Worm (Caenorhabditis elegans) whole organism, L4/young adult: ENCODE data around the gene C09F9.2.

Experiments used
- W03F9.2 ChIP-seq: fragments of 150-350 bp; optimal IDR thresholded peaks from 2 replicates; lab custom pipeline; 2014; ENCODE audit warnings: missing biosample characterization, missing genetic modification characterization
- dao-5 ChIP-seq: sonication (generic microtip); optimal IDR thresholded peaks from 2 replicates; lab custom pipeline; 2016; ENCODE audit warnings: missing genotype, missing genetic modification characterization, moderate library complexity, missing compliant biosample characterization
- him-1 ChIP-seq: sonication (generic microtip); optimal IDR thresholded peaks from 2 replicates; lab custom pipeline; 2016; ENCODE audit warnings: missing genotype, missing genetic modification reagents, missing genetic modification characterization, missing compliant biosample characterization

Gene C09F9.2

DNA sequence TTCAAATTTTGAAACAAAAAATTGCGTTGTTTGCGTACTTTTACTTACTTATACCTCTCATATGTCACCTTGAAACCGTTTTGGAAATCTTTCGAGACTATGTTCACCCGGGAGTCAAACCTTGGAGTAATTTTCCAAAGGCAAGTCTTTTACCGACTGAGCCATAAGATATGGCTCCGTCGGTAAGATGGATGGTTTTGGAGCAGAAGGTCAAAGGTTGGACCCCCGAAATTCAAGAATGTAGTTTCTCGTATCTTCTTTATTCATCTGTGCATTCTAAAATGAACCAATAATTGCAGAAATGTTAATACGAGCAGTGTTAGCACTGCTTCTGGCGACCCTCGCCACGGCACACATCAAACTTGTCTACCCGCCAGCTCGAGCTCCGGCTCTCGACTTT is at the start of gene C09F9.2:
C09F9.2 (plus strand) TSS at position 301 of the 400 bp plus-strand sequence.
- no peak for TF ChIP-seq W03F9.2 (tag; lab: Kevin White, UChicago)
- TF ChIP-seq him-1 (tag; lab: Kevin White, UChicago), result no peak
- no peak for TF ChIP-seq dao-5 (tag; lab: Kevin White, UChicago)

ce11 chrII:14664647-14665518 is 40.4 kb upstream of the C09F9.2 start:
- no peak for TF ChIP-seq dao-5 (tag; lab: Kevin White, UChicago)
- no peak for TF ChIP-seq him-1 (tag; lab: Kevin White, UChicago)
- TF ChIP-seq W03F9.2 (tag; lab: Kevin White, UChicago), result no peak

- no peak for TF ChIP-seq him-1 (tag; lab: Kevin White, UChicago)
- TF ChIP-seq W03F9.2 (tag; lab: Kevin White, UChicago), result no peak
- TF ChIP-seq dao-5 (tag; lab: Kevin White, UChicago), result no peak
Observed at ce11 chrII:14666274-14666673, 39.0 kb upstream of the C09F9.2 start.

DNA sequence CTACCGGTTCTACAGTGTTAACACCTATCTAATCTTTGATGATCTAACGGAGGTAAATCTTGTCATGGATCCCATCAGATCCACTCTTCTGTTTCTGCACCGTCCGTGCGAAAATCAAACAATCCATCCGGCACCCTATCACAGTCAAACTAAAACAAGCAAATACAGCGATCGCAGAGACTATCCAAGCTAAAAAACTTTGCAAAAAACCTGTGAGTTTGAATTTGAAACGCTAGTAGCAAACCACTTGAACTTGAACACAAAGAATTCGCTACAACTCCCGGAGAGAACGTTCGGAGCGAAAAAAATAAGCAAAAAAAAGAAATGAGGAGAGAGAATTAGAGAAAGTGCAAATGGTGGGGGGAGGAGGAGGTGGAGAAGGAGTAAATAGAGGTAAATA is 36.7 kb upstream of the C09F9.2 start:
- TF ChIP-seq W03F9.2 (tag; lab: Kevin White, UChicago) (no peak), dao-5 (tag; lab: Kevin White, UChicago) (no peak), him-1 (tag; lab: Kevin White, UChicago) (no peak)

ce11 chrII:14670175-14670574 is 35.1 kb upstream of the C09F9.2 start:
- TF ChIP-seq him-1 (tag; lab: Kevin White, UChicago), result no peak
- TF ChIP-seq dao-5 (tag; lab: Kevin White, UChicago), result no peak
- no peak for TF ChIP-seq W03F9.2 (tag; lab: Kevin White, UChicago)

ce11 chrII:14672095-14672494 is 33.2 kb upstream of the C09F9.2 start:
- no peak for TF ChIP-seq him-1 (tag; lab: Kevin White, UChicago)
- no peak for TF ChIP-seq W03F9.2 (tag; lab: Kevin White, UChicago)
- TF ChIP-seq dao-5 (tag; lab: Kevin White, UChicago), result no peak

DNA sequence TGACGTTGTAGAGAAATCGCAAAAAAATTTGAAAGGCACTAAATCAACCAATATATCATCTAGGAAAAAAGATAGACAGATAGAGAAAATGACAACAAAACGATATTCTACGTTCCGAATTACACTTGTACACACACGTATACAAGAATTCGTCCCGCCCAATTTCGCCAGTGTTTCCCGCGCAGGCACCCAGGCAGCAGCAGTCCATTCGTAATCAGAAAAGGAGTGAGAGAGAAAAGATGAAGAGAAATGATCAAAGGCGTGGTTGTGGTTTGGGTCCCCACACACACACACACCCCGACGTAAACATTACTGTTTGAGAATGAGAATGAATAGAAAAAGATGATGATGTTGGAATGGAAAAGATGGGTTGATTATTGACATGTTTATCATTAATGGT is 31.7 kb upstream of the C09F9.2 start:
- TF ChIP-seq him-1 (tag; lab: Kevin White, UChicago) (no peak), W03F9.2 (tag; lab: Kevin White, UChicago) (no peak), dao-5 (tag; lab: Kevin White, UChicago) (no peak)

DNA sequence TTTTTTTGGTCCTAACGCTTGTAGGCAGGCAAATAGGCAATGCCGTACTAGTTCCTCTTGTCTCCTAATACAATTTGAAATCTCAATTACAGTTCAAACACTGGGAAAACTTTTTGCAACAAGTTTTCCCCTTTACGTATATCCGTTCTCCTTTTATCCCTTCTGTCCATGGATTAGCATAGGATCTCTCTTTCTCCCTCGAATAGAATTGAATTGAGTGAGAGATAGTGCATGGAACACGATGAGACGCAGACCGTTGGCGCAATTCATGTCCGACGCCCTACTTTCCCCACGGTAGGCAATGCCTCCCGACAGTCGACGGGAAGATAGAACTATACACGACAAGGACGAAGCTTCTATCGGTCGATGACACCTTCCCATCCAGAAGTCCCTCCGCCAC is 27.2 kb upstream of the C09F9.2 start, which contains the start of gene hhat-1:
hhat-1 (plus strand) TSS at position 301 of the 400 bp plus-strand sequence.
- TF ChIP-seq dao-5 (tag; lab: Kevin White, UChicago) (no peak), him-1 (tag; lab: Kevin White, UChicago) (no peak), W03F9.2 (tag; lab: Kevin White, UChicago) (no peak)

DNA sequence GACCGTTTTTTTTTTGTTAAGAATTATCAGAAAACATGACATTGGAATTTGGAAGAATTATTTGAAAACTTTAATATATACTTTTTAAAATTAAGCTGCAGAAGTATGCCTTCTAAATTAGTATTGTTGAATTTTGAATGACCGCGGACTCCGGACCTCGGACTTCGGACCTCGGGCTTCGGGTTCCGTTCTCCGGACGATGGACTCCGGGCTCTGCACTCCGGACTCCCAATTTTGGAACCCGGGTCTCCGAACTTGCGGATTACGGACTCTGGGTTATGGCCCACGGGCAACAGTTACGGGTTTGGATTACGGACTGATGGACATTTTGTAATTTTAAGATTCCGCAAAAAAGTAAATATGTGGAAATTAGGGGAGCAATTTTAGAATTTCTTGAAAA is 21.7 kb upstream of the C09F9.2 start:
- TF ChIP-seq dao-5 (tag; lab: Kevin White, UChicago) (no peak), him-1 (tag; lab: Kevin White, UChicago) (no peak), W03F9.2 (tag; lab: Kevin White, UChicago) (no peak)

ce11 chrII:14684377-14684776 is 20.9 kb upstream of the C09F9.2 start, which contains the start of gene unc-52:
Gene unc-52 (minus strand): TSS chrII:14684456.
- TF ChIP-seq W03F9.2 (tag; lab: Kevin White, UChicago) (no peak), dao-5 (tag; lab: Kevin White, UChicago) (no peak), him-1 (tag; lab: Kevin White, UChicago) (no peak)

DNA sequence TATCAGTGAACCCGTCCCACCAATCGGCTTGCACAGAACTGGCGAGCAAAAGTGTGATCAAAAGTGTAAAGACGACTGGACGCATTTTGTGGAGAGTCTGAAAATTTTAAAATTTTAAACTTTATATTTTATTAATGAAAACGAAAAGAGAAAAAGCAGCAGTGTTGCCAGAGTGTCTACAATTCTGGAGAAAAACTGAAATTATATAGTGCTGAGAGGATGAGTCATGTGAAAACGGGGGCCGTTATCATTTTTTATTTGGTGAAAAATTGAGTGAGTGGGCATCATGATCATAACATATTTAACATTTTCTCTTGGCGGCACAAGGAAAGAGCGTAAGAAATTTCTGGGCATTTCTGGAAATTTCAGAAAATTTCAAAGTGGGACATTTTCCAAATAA is 10.1 kb upstream of the C09F9.2 start, which contains the start of gene K02B7.3:
K02B7.3 (minus strand) TSS at position 101 of the 400 bp plus-strand sequence.
- TF ChIP-seq him-1 (tag; lab: Kevin White, UChicago), result no peak
- TF ChIP-seq W03F9.2 (tag; lab: Kevin White, UChicago), result no peak
- TF ChIP-seq dao-5 (tag; lab: Kevin White, UChicago), result no peak

- TF ChIP-seq W03F9.2 (tag; lab: Kevin White, UChicago) (no peak), dao-5 (tag; lab: Kevin White, UChicago) (no peak), him-1 (tag; lab: Kevin White, UChicago) (no peak)
Observed at ce11 chrII:14698057-14698456, 7.3 kb upstream of the C09F9.2 start, which contains the start of gene C09F9.1. Gene C09F9.1 (plus strand): TSS chrII:14698357.

- TF ChIP-seq him-1 (tag; lab: Kevin White, UChicago) (no peak), W03F9.2 (tag; lab: Kevin White, UChicago) (no peak), dao-5 (tag; lab: Kevin White, UChicago) (no peak)
Observed at ce11 chrII:14700096-14700495, 5.2 kb upstream of the C09F9.2 start.
